Worm (Caenorhabditis elegans) whole organism, late embryonic: ENCODE results near the gene rab-33.
A peak's percentile ranks its signal among the peaks of the same experiment; 100 is the strongest.

Experiments
- F13H6.1 ChIP-seq: sonication (generic microtip); optimal IDR thresholded peaks from 2 replicates; lab custom pipeline; 2016; ENCODE audit warnings: missing genetic modification characterization, missing compliant biosample characterization
- K02D7.2 ChIP-seq: sonication (generic microtip); optimal IDR thresholded peaks from 2 replicates; lab custom pipeline; 2017; ENCODE audit warnings: mild to moderate bottlenecking, missing genetic modification characterization, missing compliant biosample characterization
- K09A11.1 ChIP-seq: sonication (generic microtip); optimal IDR thresholded peaks from 2 replicates; lab custom pipeline; 2017; ENCODE audit warnings: antibody characterized with exemption, mild to moderate bottlenecking, missing genetic modification characterization, missing compliant biosample characterization; ENCODE audit not compliant: insufficient read depth
- Y22D7AL.16 ChIP-seq: sonication (generic microtip); optimal IDR thresholded peaks from 2 replicates; lab custom pipeline; 2016; ENCODE audit warnings: missing genetic modification characterization, missing compliant biosample characterization
- ahr-1 ChIP-seq: sonication (generic microtip); optimal IDR thresholded peaks from 2 replicates; lab custom pipeline; 2016; ENCODE audit warnings: missing genetic modification characterization, missing compliant biosample characterization
- ama-1 ChIP-seq: fragments of 150-350 bp; optimal IDR thresholded peaks from 2 replicates; lab custom pipeline; 2014
- ceh-14 ChIP-seq: sonication (generic microtip); optimal IDR thresholded peaks from 2 replicates; lab custom pipeline; 2016; ENCODE audit warnings: missing genotype, missing genetic modification characterization, missing compliant biosample characterization
- ceh-18 ChIP-seq: sonication (generic microtip); optimal IDR thresholded peaks from 2 replicates; lab custom pipeline; 2016; ENCODE audit warnings: missing genetic modification characterization, missing compliant biosample characterization
- ceh-24 ChIP-seq: sonication (generic microtip); optimal IDR thresholded peaks from 2 replicates; lab custom pipeline; 2016; ENCODE audit warnings: mild to moderate bottlenecking, missing genetic modification characterization, missing compliant biosample characterization
- ceh-30 ChIP-seq: fragments of 150-350 bp; optimal IDR thresholded peaks from 2 replicates; lab custom pipeline; 2014; ENCODE audit warnings: missing biosample characterization, missing genetic modification characterization
- ceh-9 ChIP-seq: sonication (generic microtip); optimal IDR thresholded peaks from 2 replicates; lab custom pipeline; 2016; ENCODE audit warnings: mild to moderate bottlenecking, missing genetic modification characterization, inconsistent platforms, missing compliant biosample characterization
- dve-1 ChIP-seq: sonication (generic microtip); optimal IDR thresholded peaks from 2 replicates; lab custom pipeline; 2017; ENCODE audit warnings: antibody characterized with exemption, mild to moderate bottlenecking, missing genetic modification characterization, missing compliant biosample characterization
- elt-2 ChIP-seq: sonication (generic microtip); optimal IDR thresholded peaks from 2 replicates; lab custom pipeline; 2016; ENCODE audit warnings: missing genetic modification reagents, missing genetic modification characterization, missing compliant biosample characterization
- ets-4 ChIP-seq: sonication (generic microtip); optimal IDR thresholded peaks from 2 replicates; lab custom pipeline; 2016; ENCODE audit warnings: missing genetic modification characterization, missing compliant biosample characterization
- fkh-10 ChIP-seq: fragments of 150-350 bp; optimal IDR thresholded peaks from 2 replicates; lab custom pipeline; 2014; ENCODE audit warnings: missing biosample characterization, missing genetic modification reagents, missing genetic modification characterization
- fkh-6 ChIP-seq: sonication (generic microtip); optimal IDR thresholded peaks from 2 replicates; lab custom pipeline; 2016; ENCODE audit warnings: missing genetic modification characterization, missing compliant biosample characterization
- hlh-13 ChIP-seq: fragments of 200-800 bp; sonication (Bioruptor generic); optimal IDR thresholded peaks from 2 replicates; lab custom pipeline; 2018; ENCODE audit warnings: mild to moderate bottlenecking, missing genetic modification characterization, missing compliant biosample characterization
- hlh-30 ChIP-seq: sonication (generic microtip); optimal IDR thresholded peaks from 2 replicates; lab custom pipeline; 2017; ENCODE audit warnings: antibody characterized with exemption, missing genetic modification characterization, missing compliant biosample characterization; ENCODE audit not compliant: insufficient read depth
- hlh-8 ChIP-seq: sonication (generic microtip); optimal IDR thresholded peaks from 2 replicates; lab custom pipeline; 2016; ENCODE audit warnings: missing genotype, missing genetic modification characterization, missing compliant biosample characterization
- lim-6 ChIP-seq: sonication (generic microtip); optimal IDR thresholded peaks from 2 replicates; lab custom pipeline; 2016; ENCODE audit warnings: missing genetic modification characterization, missing compliant biosample characterization
- lin-11 ChIP-seq: fragments of 200-800 bp; sonication (Bioruptor generic); optimal IDR thresholded peaks from 2 replicates; lab custom pipeline; 2018; ENCODE audit warnings: mild to moderate bottlenecking, missing genetic modification characterization, missing compliant biosample characterization
- madf-2 ChIP-seq: sonication (generic microtip); optimal IDR thresholded peaks from 2 replicates; lab custom pipeline; 2017; ENCODE audit warnings: missing genetic modification characterization, missing compliant biosample characterization
- mec-3 ChIP-seq: sonication (generic microtip); optimal IDR thresholded peaks from 2 replicates; lab custom pipeline; 2016; ENCODE audit warnings: borderline replicate concordance, missing genetic modification characterization, missing compliant biosample characterization
- nfya-1 ChIP-seq: sonication (generic microtip); optimal IDR thresholded peaks from 2 replicates; lab custom pipeline; 2017; ENCODE audit warnings: missing genetic modification characterization, mild to moderate bottlenecking, missing compliant biosample characterization, antibody characterized with exemption, moderate library complexity
- nhr-11 ChIP-seq: fragments of 150-350 bp; optimal IDR thresholded peaks from 2 replicates; lab custom pipeline; 2014; ENCODE audit warnings: missing biosample characterization, missing genetic modification characterization
- nhr-232 ChIP-seq: sonication (generic microtip); optimal IDR thresholded peaks from 2 replicates; lab custom pipeline; 2016; ENCODE audit warnings: missing genetic modification characterization, missing compliant biosample characterization
- npax-4 ChIP-seq: sonication (generic microtip); optimal IDR thresholded peaks from 2 replicates; lab custom pipeline; 2016; ENCODE audit warnings: missing genetic modification characterization, missing compliant biosample characterization
- odd-2 ChIP-seq: sonication (generic microtip); optimal IDR thresholded peaks from 2 replicates; lab custom pipeline; 2017; ENCODE audit warnings: antibody characterized with exemption, mild to moderate bottlenecking, missing genetic modification characterization, missing compliant biosample characterization
- pat-9 ChIP-seq: fragments of 200-800 bp; sonication (Bioruptor generic); optimal IDR thresholded peaks from 2 replicates; lab custom pipeline; 2018; ENCODE audit warnings: mild to moderate bottlenecking, missing genetic modification characterization, moderate library complexity, missing compliant biosample characterization
- pha-4 ChIP-seq: fragments of 150-350 bp; optimal IDR thresholded peaks from 2 replicates; lab custom pipeline; 2018; ENCODE audit warnings: missing biosample characterization, missing genetic modification reagents, missing genetic modification characterization
- sox-2 ChIP-seq: fragments of 200-800 bp; sonication (Bioruptor generic); IDR thresholded peaks from 2 replicates; pipeline ENCODE4 v1.3.6; 2022; ENCODE audit warnings: missing genetic modification reagents, missing genetic modification characterization, missing compliant biosample characterization
- ttx-3 ChIP-seq: sonication (generic microtip); optimal IDR thresholded peaks from 2 replicates; lab custom pipeline; 2016; ENCODE audit warnings: missing genetic modification reagents, missing genetic modification characterization, missing compliant biosample characterization
- unc-3 ChIP-seq, 2 experiments: fragments of 200-800 bp in 1 of 2; sonication (Bioruptor generic) in 1 of 2; sonication (generic microtip) in 1 of 2; conservative IDR thresholded peaks in 1 of 2; optimal IDR thresholded peaks in 1 of 2; 2 replicates each; pipeline versions ENCODE4 v1.3.6 to Lab custom; 2016 to 2022; ENCODE audit warnings: missing compliant biosample characterization in 2 of 2, missing genetic modification characterization in 2 of 2, missing genetic modification reagents in 1 of 2
- unc-42 ChIP-seq: sonication (generic microtip); optimal IDR thresholded peaks from 2 replicates; lab custom pipeline; 2016; ENCODE audit warnings: missing genotype, missing genetic modification characterization, missing compliant biosample characterization
- unc-55 ChIP-seq: sonication (generic microtip); optimal IDR thresholded peaks from 2 replicates; lab custom pipeline; 2017; ENCODE audit warnings: missing biosample characterization, missing genetic modification reagents, missing genetic modification characterization
- ztf-16 ChIP-seq: sonication (generic microtip); optimal IDR thresholded peaks from 2 replicates; lab custom pipeline; 2017; ENCODE audit warnings: missing genetic modification characterization, missing compliant biosample characterization

Gene rab-33

ce11 chrIII:10481988-10482387 lies 21.7 kb downstream of the rab-33 start, which contains the start of gene D2045.8:
Gene D2045.8, plus strand, starts transcription at chrIII:10482288.
- TF ChIP-seq hlh-8 (tag; lab: Kevin White, UChicago) (no peak), ceh-24 (tag; lab: Kevin White, UChicago) (no peak), elt-2 (tag; lab: Kevin White, UChicago) (peak; percentile 8)

DNA sequence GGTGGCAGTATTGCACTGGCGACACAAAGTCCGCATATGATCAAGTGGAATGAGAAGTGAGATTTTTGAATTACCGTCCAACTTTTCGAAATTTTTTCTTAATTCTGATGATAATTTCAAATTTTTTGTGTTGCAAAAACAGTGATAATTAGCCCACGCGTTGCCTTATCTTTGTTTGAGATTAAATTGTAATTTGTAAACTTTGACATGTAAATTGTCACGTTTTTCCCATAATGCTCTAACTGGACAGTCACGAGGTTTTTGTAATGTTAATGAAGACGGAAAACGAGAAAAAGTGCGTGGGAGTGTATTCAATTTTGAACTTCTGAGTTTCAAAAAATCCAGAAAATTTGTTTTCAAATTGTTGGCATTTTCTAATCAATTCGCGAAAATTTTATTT lies 22.2 kb downstream of the rab-33 start:
- TF ChIP-seq ahr-1 (no peak), madf-2 (tag; lab: Kevin White, UChicago) (no peak), hlh-13 (no peak), mec-3 (tag; lab: Kevin White, UChicago) (no peak), ceh-30 (tag; lab: Kevin White, UChicago) (no peak), K09A11.1 (no peak), F13H6.1 (tag; lab: Kevin White, UChicago) (no peak), ets-4 (tag; lab: Kevin White, UChicago) (no peak), ceh-24 (tag; lab: Kevin White, UChicago) (no peak), Y22D7AL.16 (tag; lab: Kevin White, UChicago) (no peak), unc-55 (GFP tag; lab: Kevin White, UChicago) (no peak), ttx-3 (tag; lab: Kevin White, UChicago) (no peak)

- TF ChIP-seq ceh-9 (tag; lab: Kevin White, UChicago) (no peak), ceh-14 (tag; lab: Kevin White, UChicago) (no peak), ztf-16 (tag; lab: Kevin White, UChicago) (no peak), nhr-11 (tag; lab: Kevin White, UChicago) (no peak), dve-1 (tag; lab: Kevin White, UChicago) (no peak), unc-3 (GFP tag; conservative IDR thresholded peaks at IDR 0.05; lab: Robert Waterston, UW) (no peak), unc-3 (tag; optimal IDR thresholded peaks at IDR 0.05; lab: Kevin White, UChicago) (no peak), odd-2 (no peak), ceh-24 (tag; lab: Kevin White, UChicago) (no peak), lim-6 (no peak), unc-55 (GFP tag; lab: Kevin White, UChicago) (no peak)
These were observed 24.5 kb downstream of the rab-33 start, which contains the start of gene D2045.7 for ce11 chrIII:10479180-10479579. Gene D2045.7, plus strand, starts transcription at chrIII:10479480.

- TF ChIP-seq lin-11 (tag; lab: Kevin White, UChicago) = no peak
- no peak for TF ChIP-seq ttx-3 (tag; lab: Kevin White, UChicago)
- no peak for TF ChIP-seq fkh-6 (tag; lab: Kevin White, UChicago)
- no peak for TF ChIP-seq pat-9
- TF ChIP-seq odd-2 = no peak
- no peak for TF ChIP-seq sox-2
- TF ChIP-seq lim-6 = no peak
- no peak for TF ChIP-seq nhr-232 (tag; lab: Kevin White, UChicago)
- TF ChIP-seq npax-4 (tag; lab: Kevin White, UChicago) = no peak
- TF ChIP-seq hlh-8 (tag; lab: Kevin White, UChicago) = no peak
- no peak for TF ChIP-seq ama-1 (lab: Kevin White, UChicago)
- TF ChIP-seq ceh-18 (tag; lab: Kevin White, UChicago) = no peak
- no peak for TF ChIP-seq nhr-11 (tag; lab: Kevin White, UChicago)
- TF ChIP-seq ceh-24 (tag; lab: Kevin White, UChicago) = no peak
- TF ChIP-seq hlh-30 (tag; lab: Kevin White, UChicago) = no peak
- no peak for TF ChIP-seq unc-42 (tag; lab: Kevin White, UChicago)
- no peak for TF ChIP-seq nfya-1
- no peak for TF ChIP-seq pha-4 (tag; lab: Kevin White, UChicago)
- no peak for TF ChIP-seq fkh-10
- TF ChIP-seq K02D7.2 (tag; lab: Kevin White, UChicago) = no peak
- TF ChIP-seq, all 69 proteins: peak for 0
These were observed 28.7 kb downstream of the rab-33 start, which contains the start of gene D2045.9 for ce11 chrIII:10474945-10475344. Gene D2045.9, plus strand, starts transcription at chrIII:10475245.
